Fruit fly (Drosophila melanogaster): ENCODE results near the gene CG43055.

CG43055 gene

DNA sequence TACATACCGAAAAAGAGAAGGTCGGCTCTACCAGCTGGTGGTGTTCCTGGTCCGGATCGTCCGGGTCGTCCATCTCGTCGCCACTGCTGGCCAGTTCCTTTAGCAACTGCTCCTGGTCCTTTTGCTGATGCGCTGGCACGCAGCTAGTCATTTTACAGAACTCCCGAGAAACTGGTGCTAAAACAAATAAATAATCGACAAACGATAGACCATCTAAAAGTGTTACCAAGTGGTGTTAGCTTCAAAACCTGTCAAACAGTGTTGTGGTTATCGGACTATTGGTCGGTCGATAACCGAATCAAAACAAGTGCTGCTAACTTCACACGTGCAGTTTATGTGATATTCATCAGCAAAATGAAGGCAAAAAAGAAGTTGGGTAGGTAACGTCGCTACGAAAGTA, 33.5 kb downstream of the CG43055 start, which contains the start of the genes morgue and Elp3:
morgue (minus strand) TSS at position 224 of the 400 bp plus-strand sequence.
Elp3 (plus strand) TSS at position 276 of the 400 bp plus-strand sequence.
- TF ChIP-seq Smox (GFP tag; optimal IDR thresholded peaks at IDR 0.05) (no peak), Sox15 (GFP tag; optimal IDR thresholded peaks at IDR 0.05) (no peak), fkh (GFP tag; optimal IDR thresholded peaks at IDR 0.05) (peak; percentile 77), Hr38 (GFP tag; optimal IDR thresholded peaks at IDR 0.05) (no peak), lz (GFP tag; optimal IDR thresholded peaks at IDR 0.05) (no peak), CG6854 (GFP tag; optimal IDR thresholded peaks at IDR 0.05) (peak; percentile 20)

DNA sequence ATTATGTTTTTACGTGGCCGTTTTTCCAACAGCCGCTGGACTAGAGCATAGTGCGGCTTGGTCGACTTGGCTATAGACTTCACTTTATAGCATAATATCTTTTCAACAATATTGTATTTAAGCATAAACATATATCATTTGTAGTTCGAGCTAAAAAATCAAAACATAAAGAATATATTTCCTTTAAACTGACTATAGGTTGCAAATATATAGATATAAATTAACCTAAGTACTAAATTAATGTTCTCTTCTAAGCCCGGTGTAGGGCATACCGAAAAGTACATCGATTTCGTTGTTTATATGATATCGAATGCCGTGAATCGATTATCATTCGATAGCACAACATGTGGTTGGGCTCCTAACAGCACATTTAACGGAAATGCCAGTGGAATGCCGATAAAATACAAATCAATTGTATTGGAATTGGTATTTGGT, 37.6 kb downstream of the CG43055 start, which contains the start of gene MFS18:
MFS18 (minus strand) TSS at position 54 of the 435 bp plus-strand sequence.
- TF ChIP-seq CG15336 (GFP tag; IDR thresholded peaks at IDR 0.05) (peak; percentile 99), CG6163 (GFP tag; IDR thresholded peaks at IDR 0.05) (peak; percentile 98), ss (GFP tag; optimal IDR thresholded peaks at IDR 0.05) (peak in 1 of 2 experiments; percentile 90), CG4318 (GFP tag; optimal IDR thresholded peaks at IDR 0.05) (no peak), CG6854 (GFP tag; optimal IDR thresholded peaks at IDR 0.05) (peak; percentile 96), Eip78C (GFP tag) (peak; percentile 99), fd85E (GFP tag; optimal IDR thresholded peaks at IDR 0.05) (peak; percentile 97), Hr39 (GFP tag; optimal IDR thresholded peaks at IDR 0.05) (peak; percentile 88), Sox15 (GFP tag; optimal IDR thresholded peaks at IDR 0.05) (peak; percentile 93), Blimp-1 (GFP tag; optimal IDR thresholded peaks at IDR 0.05) (peak; percentile 90), CG3919 (GFP tag; optimal IDR thresholded peaks at IDR 0.05) (peak; percentile 97), Sox102F (GFP tag; optimal IDR thresholded peaks at IDR 0.05) (peak; percentile 94), OdsH (GFP tag; optimal IDR thresholded peaks at IDR 0.05) (peak; percentile 97), Hr4 (GFP tag; optimal IDR thresholded peaks at IDR 0.05) (peak; percentile 96), CG3032 (tag; optimal IDR thresholded peaks at IDR 0.05) (peak; percentile 98), Eip75B (GFP tag; optimal IDR thresholded peaks at IDR 0.05) (peak; percentile 92), CG10669 (GFP tag; optimal IDR thresholded peaks at IDR 0.05) (peak; percentile 99), Gug (GFP tag; IDR thresholded peaks at IDR 0.05) (peak; percentile 99), CG8632 (GFP tag; optimal IDR thresholded peaks at IDR 0.05) (peak; percentile 98), spab (GFP tag; optimal IDR thresholded peaks at IDR 0.05) (peak; percentile 98), lz (GFP tag; optimal IDR thresholded peaks at IDR 0.05) (peak; percentile 94), CG6276 (GFP tag; optimal IDR thresholded peaks at IDR 0.05) (peak; percentile 98), acj6 (GFP tag; optimal IDR thresholded peaks at IDR 0.05) (peak; percentile 97), CG8319 (GFP tag; optimal IDR thresholded peaks at IDR 0.05) (peak; percentile 98), CG9139 (GFP tag; optimal IDR thresholded peaks at IDR 0.05) (no peak), Sox14 (GFP tag; optimal IDR thresholded peaks at IDR 0.05) (peak; percentile 92), eg (GFP tag; IDR thresholded peaks at IDR 0.05) (peak; percentile 99), vri (GFP tag; optimal IDR thresholded peaks at IDR 0.05) (no peak), CG11294 (GFP tag; IDR thresholded peaks at IDR 0.05) (peak; percentile 99), CG6792 (GFP tag; optimal IDR thresholded peaks at IDR 0.05) (peak; percentile 94), Hr38 (GFP tag; optimal IDR thresholded peaks at IDR 0.05) (peak; percentile 20), CG10631 (GFP tag; optimal IDR thresholded peaks at IDR 0.05) (peak; percentile 97), salr (GFP tag; optimal IDR thresholded peaks at IDR 0.05) (peak; percentile 81 to 96), CG34406 (GFP tag; optimal IDR thresholded peaks at IDR 0.05) (peak; percentile 98), dac (GFP tag; optimal IDR thresholded peaks at IDR 0.05) (peak; percentile 81), CG7368 (GFP tag; optimal IDR thresholded peaks at IDR 0.05) (peak; percentile 99), achi (GFP tag; optimal IDR thresholded peaks at IDR 0.05) (peak; percentile 97), net (GFP tag; optimal IDR thresholded peaks at IDR 0.05) (peak; percentile 97), CG16779 (tag; optimal IDR thresholded peaks at IDR 0.05) (no peak), pdm3 (GFP tag; optimal IDR thresholded peaks at IDR 0.05) (peak; percentile 96), dsx (GFP tag; optimal IDR thresholded peaks at IDR 0.05; ENCODE audit: poor library complexity, severe bottlenecking) (peak; percentile 86), CG11762 (GFP tag; optimal IDR thresholded peaks at IDR 0.05; ENCODE audit: insufficient read depth) (peak; percentile 99), cyc (GFP tag; optimal IDR thresholded peaks at IDR 0.05) (peak; percentile 93), CG32006 (GFP tag; optimal IDR thresholded peaks at IDR 0.05) (peak; percentile 96), Ets96B (tag; optimal IDR thresholded peaks at IDR 0.05) (peak; percentile 89), fkh (GFP tag; optimal IDR thresholded peaks at IDR 0.05) (peak; percentile 76), Smox (GFP tag; optimal IDR thresholded peaks at IDR 0.05) (peak; percentile 95), fd59A (GFP tag; optimal IDR thresholded peaks at IDR 0.05) (peak; percentile 84)

Data from whole organism, prepupa.